Worm (Caenorhabditis elegans) whole organism, mixed stage, embryonic: ENCODE measurements around the gene F26F12.5.

ENCODE experiments used
- blmp-1 ChIP-seq: fragments of 150-350 bp; optimal IDR thresholded peaks from 2 replicates; lab custom pipeline; 2014; ENCODE audit warnings: missing biosample characterization, missing genetic modification characterization
- ceh-39 ChIP-seq: fragments of 150-350 bp; optimal IDR thresholded peaks from 2 replicates; lab custom pipeline; 2014; ENCODE audit warnings: missing biosample characterization, missing genetic modification characterization
- ceh-43 ChIP-seq: fragments of 200-800 bp; sonication (Bioruptor generic); optimal IDR thresholded peaks from 2 replicates; lab custom pipeline; 2018; ENCODE audit warnings: mild to moderate bottlenecking, missing genetic modification characterization, moderate library complexity, missing compliant biosample characterization
- lin-13 ChIP-seq: fragments of 150-350 bp; optimal IDR thresholded peaks from 2 replicates; lab custom pipeline; 2014; ENCODE audit warnings: missing biosample characterization, missing genetic modification characterization
- nhr-12 ChIP-seq: fragments of 150-350 bp; optimal IDR thresholded peaks from 2 replicates; lab custom pipeline; 2014; ENCODE audit warnings: missing biosample characterization, missing genetic modification characterization
- nhr-237 ChIP-seq: fragments of 150-350 bp; optimal IDR thresholded peaks from 2 replicates; lab custom pipeline; 2014; ENCODE audit warnings: missing biosample characterization, missing genetic modification characterization
- nhr-76 ChIP-seq: sonication (generic microtip); optimal IDR thresholded peaks from 2 replicates; lab custom pipeline; 2017; ENCODE audit warnings: missing biosample characterization, missing genetic modification characterization
- snpc-4 ChIP-seq: fragments of 150-350 bp; optimal IDR thresholded peaks from 2 replicates; lab custom pipeline; 2014; ENCODE audit warnings: missing biosample characterization, missing genetic modification characterization
- sptf-1 ChIP-seq: sonication (generic microtip); optimal IDR thresholded peaks from 2 replicates; lab custom pipeline; 2017; ENCODE audit warnings: mild to moderate bottlenecking, missing genetic modification characterization, moderate library complexity, missing compliant biosample characterization

ce11 chrV:5826592-5826991 lies 38.4 kb downstream of the F26F12.5 start, which contains the start of gene let-418:
- TF ChIP-seq nhr-12 (tag; lab: Kevin White, UChicago): no peak
- no peak for TF ChIP-seq blmp-1 (tag; lab: Kevin White, UChicago)
- no peak for TF ChIP-seq nhr-237 (tag; lab: Kevin White, UChicago)
- no peak for TF ChIP-seq lin-13
- no peak for TF ChIP-seq sptf-1 (tag; lab: Kevin White, UChicago)
- no peak for TF ChIP-seq ceh-43 (GFP tag; lab: Kevin White, UChicago)
- no peak for TF ChIP-seq ceh-39
- no peak for TF ChIP-seq nhr-76 (tag; lab: Kevin White, UChicago)
- TF ChIP-seq snpc-4: no peak
